Worm (Caenorhabditis elegans) whole organism, L4 larva: ENCODE data around the gene daf-12.

Experiments used
- F26F4.8 ChIP-seq: fragments of 200-800 bp; sonication (Bioruptor generic); conservative IDR thresholded peaks from 2 replicates; pipeline ENCODE4 v1.3.6; 2022; ENCODE audit warnings: missing genetic modification characterization, missing compliant biosample characterization
- F44E2.7 ChIP-seq: fragments of 200-800 bp; sonication (Bioruptor generic); IDR thresholded peaks from 2 replicates; pipeline ENCODE4 v2.1.2; 2022; ENCODE audit warnings: missing genetic modification characterization, missing compliant biosample characterization
- Y5F2A.4 ChIP-seq: fragments of 200-800 bp; sonication (Bioruptor generic); optimal IDR thresholded peaks from 2 replicates; lab custom pipeline; 2018; ENCODE audit warnings: mild to moderate bottlenecking, missing genetic modification characterization, missing compliant biosample characterization
- Y75B8A.6 ChIP-seq: fragments of 200-800 bp; sonication (Bioruptor generic); IDR thresholded peaks from 2 replicates; pipeline ENCODE4 v1.3.6; 2022; ENCODE audit warnings: missing genetic modification reagents, missing genetic modification characterization, missing compliant biosample characterization
- ZK337.2 ChIP-seq: fragments of 200-800 bp; sonication (Bioruptor generic); IDR thresholded peaks from 2 replicates; pipeline ENCODE4 v1.3.6; 2022; ENCODE audit warnings: missing genetic modification reagents, missing genetic modification characterization, missing compliant biosample characterization
- aha-1 ChIP-seq: fragments of 150-350 bp; peaks from one replicate; lab custom pipeline; 2014; ENCODE audit warnings: missing biosample characterization, missing genetic modification characterization
- ama-1 ChIP-seq: fragments of 150-350 bp; optimal IDR thresholded peaks from 2 replicates; lab custom pipeline; 2014; ENCODE audit warnings: inconsistent platforms, mixed read lengths
- attf-4 ChIP-seq: sonication (generic microtip); optimal IDR thresholded peaks from 3 replicates; lab custom pipeline; 2017; ENCODE audit warnings: missing biosample characterization, missing genetic modification characterization
- ceh-20 ChIP-seq: fragments of 200-800 bp; sonication (Bioruptor generic); IDR thresholded peaks from 2 replicates; pipeline ENCODE4 v1.3.6; 2022; ENCODE audit warnings: missing genetic modification reagents, missing genetic modification characterization, missing compliant biosample characterization
- ceh-44 ChIP-seq: fragments of 200-800 bp; sonication (Bioruptor generic); IDR thresholded peaks from 2 replicates; pipeline ENCODE4 v1.3.6; 2022; ENCODE audit warnings: missing genetic modification reagents, missing genetic modification characterization, missing compliant biosample characterization
- daf-12 ChIP-seq: fragments of 150-350 bp; optimal IDR thresholded peaks from 2 replicates; lab custom pipeline; 2014; ENCODE audit warnings: missing biosample characterization, missing genetic modification reagents, missing genetic modification characterization
- daf-19 ChIP-seq: fragments of 200-800 bp; sonication (Bioruptor generic); conservative IDR thresholded peaks from 2 replicates; pipeline ENCODE4 v1.3.6; 2022; ENCODE audit warnings: missing genetic modification characterization, missing compliant biosample characterization
- daf-8 ChIP-seq: fragments of 200-800 bp; sonication (Bioruptor generic); IDR thresholded peaks from 2 replicates; pipeline ENCODE4 v1.3.6; 2022; ENCODE audit warnings: missing genetic modification characterization, missing compliant biosample characterization
- dmd-6 ChIP-seq: fragments of 200-800 bp; sonication (Bioruptor generic); IDR thresholded peaks from 2 replicates; pipeline ENCODE4 v1.3.6; 2022; ENCODE audit warnings: missing genetic modification reagents, missing genetic modification characterization, missing compliant biosample characterization
- dmd-8 ChIP-seq: fragments of 200-800 bp; sonication (Bioruptor generic); IDR thresholded peaks from 2 replicates; pipeline ENCODE4 v1.3.6; 2022; ENCODE audit warnings: missing genetic modification characterization, missing compliant biosample characterization
- dve-1 ChIP-seq: sonication (generic microtip); optimal IDR thresholded peaks from 2 replicates; lab custom pipeline; 2017; ENCODE audit warnings: antibody characterized with exemption, mild to moderate bottlenecking, missing genetic modification characterization, missing compliant biosample characterization; ENCODE audit not compliant: insufficient read depth
- fos-1 ChIP-seq: fragments of 150-350 bp; optimal IDR thresholded peaks from 2 replicates; lab custom pipeline; 2014; ENCODE audit warnings: missing biosample characterization, missing genetic modification characterization
- hif-1 ChIP-seq, 2 experiments: sonication (generic microtip); optimal IDR thresholded peaks; 2 replicates each; lab custom pipeline; 2016 to 2017; ENCODE audit warnings: missing compliant biosample characterization in 2 of 2, missing genetic modification characterization in 2 of 2, missing genetic modification reagents in 2 of 2, missing genotype in 2 of 2, mild to moderate bottlenecking in 1 of 2
- jun-1 ChIP-seq: fragments of 150-350 bp; optimal IDR thresholded peaks from 2 replicates; lab custom pipeline; 2014; ENCODE audit warnings: missing biosample characterization, missing genetic modification reagents, missing genetic modification characterization
- lim-7 ChIP-seq: fragments of 200-800 bp; sonication (Bioruptor generic); IDR thresholded peaks from 2 replicates; pipeline ENCODE4 v1.3.6; 2022; ENCODE audit warnings: missing genetic modification characterization, missing compliant biosample characterization
- lin-1 ChIP-seq: fragments of 200-800 bp; sonication (Bioruptor generic); IDR thresholded peaks from 2 replicates; pipeline ENCODE4 v1.3.6; 2022; ENCODE audit warnings: missing genetic modification reagents, missing genetic modification characterization, missing compliant biosample characterization
- lin-29 ChIP-seq: fragments of 200-800 bp; sonication (Bioruptor generic); IDR thresholded peaks from 2 replicates; pipeline ENCODE4 v1.3.6; 2022; ENCODE audit warnings: missing genetic modification reagents, missing genetic modification characterization, missing compliant biosample characterization
- lin-38 ChIP-seq: fragments of 200-800 bp; sonication (Bioruptor generic); IDR thresholded peaks from 2 replicates; pipeline ENCODE4 v1.3.6; 2022; ENCODE audit warnings: missing genetic modification reagents, missing genetic modification characterization, missing compliant biosample characterization
- lin-39 ChIP-seq: fragments of 150-350 bp; optimal IDR thresholded peaks from 2 replicates; lab custom pipeline; 2014; ENCODE audit warnings: missing biosample characterization, missing genetic modification reagents, missing genetic modification characterization
- lsy-2 ChIP-seq, 2 experiments: fragments of 150-350 bp in 1 of 2; sonication (generic microtip) in 1 of 2; optimal IDR thresholded peaks; 2 replicates each; lab custom pipeline; 2014 to 2017; ENCODE audit warnings: missing biosample characterization in 2 of 2, missing genetic modification characterization in 2 of 2
- madf-5 ChIP-seq, 2 experiments: fragments of 200-800 bp; sonication (Bioruptor generic); IDR thresholded peaks; 2 replicates each; pipeline ENCODE4 v1.3.6; 2022; ENCODE audit warnings: missing compliant biosample characterization in 2 of 2, missing genetic modification characterization in 2 of 2
- madf-9 ChIP-seq: fragments of 200-800 bp; sonication (Bioruptor generic); conservative IDR thresholded peaks from 2 replicates; pipeline ENCODE4 v1.3.6; 2022; ENCODE audit warnings: missing genetic modification reagents, missing genetic modification characterization, missing compliant biosample characterization
- mep-1 ChIP-seq: fragments of 150-350 bp; sonication (generic microtip); optimal IDR thresholded peaks from 3 replicates; lab custom pipeline; 2014; ENCODE audit warnings: missing biosample characterization, missing genetic modification characterization
- mxl-2 ChIP-seq: fragments of 200-800 bp; sonication (Bioruptor generic); conservative IDR thresholded peaks from 2 replicates; pipeline ENCODE4 v1.3.6; 2022; ENCODE audit warnings: missing genetic modification reagents, missing genetic modification characterization, missing compliant biosample characterization
- mxl-3 ChIP-seq: fragments of 200-800 bp; sonication (Bioruptor generic); optimal IDR thresholded peaks from 2 replicates; lab custom pipeline; 2018; ENCODE audit warnings: mild to moderate bottlenecking, missing genetic modification characterization, missing compliant biosample characterization
- nhr-102 ChIP-seq: sonication (generic microtip); optimal IDR thresholded peaks from 2 replicates; lab custom pipeline; 2016; ENCODE audit warnings: mild to moderate bottlenecking, missing genetic modification characterization, moderate library complexity, missing compliant biosample characterization
- nhr-111 ChIP-seq: fragments of 200-800 bp; sonication (Bioruptor generic); optimal IDR thresholded peaks from 2 replicates; lab custom pipeline; 2018; ENCODE audit warnings: mild to moderate bottlenecking, missing genetic modification characterization, missing compliant biosample characterization
- nhr-237 ChIP-seq: sonication (generic microtip); optimal IDR thresholded peaks from 2 replicates; lab custom pipeline; 2017; ENCODE audit warnings: missing biosample characterization, missing genetic modification characterization
- nhr-25 ChIP-seq: sonication (generic microtip); optimal IDR thresholded peaks from 2 replicates; lab custom pipeline; 2017; ENCODE audit warnings: missing genetic modification characterization, mild to moderate bottlenecking, missing compliant biosample characterization, antibody characterized with exemption, moderate library complexity, borderline replicate concordance; ENCODE audit not compliant: insufficient read depth
- nhr-28 ChIP-seq: fragments of 150-350 bp; optimal IDR thresholded peaks from 2 replicates; lab custom pipeline; 2014; ENCODE audit warnings: missing biosample characterization, missing genetic modification characterization
- nhr-41 ChIP-seq: fragments of 200-800 bp; sonication (Bioruptor generic); IDR thresholded peaks from 2 replicates; pipeline ENCODE4 v1.3.6; 2022; ENCODE audit warnings: missing genetic modification reagents, missing genetic modification characterization, missing compliant biosample characterization
- nhr-6 ChIP-seq: fragments of 150-350 bp; optimal IDR thresholded peaks from 2 replicates; lab custom pipeline; 2014; ENCODE audit warnings: missing biosample characterization, missing genetic modification characterization
- pha-4 ChIP-seq, 2 experiments: fragments of 150-350 bp in 1 of 2; fragments of 200-800 bp in 1 of 2; sonication (Bioruptor generic) in 1 of 2; IDR thresholded peaks in 1 of 2; optimal IDR thresholded peaks in 1 of 2; 2 replicates each; pipeline versions ENCODE4 v1.3.6 to Lab custom; 2014 to 2022; ENCODE audit warnings: missing genetic modification characterization in 2 of 2, missing genetic modification reagents in 2 of 2, missing biosample characterization in 1 of 2, missing compliant biosample characterization in 1 of 2
- saeg-2 ChIP-seq: fragments of 200-800 bp; sonication (Bioruptor generic); IDR thresholded peaks from 2 replicates; pipeline ENCODE4 v1.3.6; 2022; ENCODE audit warnings: missing genetic modification reagents, missing genetic modification characterization, missing compliant biosample characterization
- snpc-1.2 ChIP-seq: fragments of 200-800 bp; sonication (Bioruptor generic); IDR thresholded peaks from 2 replicates; pipeline ENCODE4 v1.3.6; 2022; ENCODE audit warnings: missing genetic modification reagents, missing genetic modification characterization, missing compliant biosample characterization
- snpc-4 ChIP-seq: fragments of 150-350 bp; optimal IDR thresholded peaks from 2 replicates; lab custom pipeline; 2014; ENCODE audit warnings: missing biosample characterization, missing genetic modification characterization
- spr-3 ChIP-seq: fragments of 200-800 bp; sonication (Bioruptor generic); optimal IDR thresholded peaks from 2 replicates; lab custom pipeline; 2018; ENCODE audit warnings: mild to moderate bottlenecking, missing genetic modification characterization, missing compliant biosample characterization
- tra-1 ChIP-seq: fragments of 200-800 bp; sonication (Bioruptor generic); IDR thresholded peaks from 2 replicates; pipeline ENCODE4 v1.3.6; 2022; ENCODE audit warnings: missing genetic modification reagents, missing genetic modification characterization, missing compliant biosample characterization
- unc-130 ChIP-seq: sonication (generic microtip); optimal IDR thresholded peaks from 2 replicates; lab custom pipeline; 2016; ENCODE audit warnings: missing genetic modification reagents, missing genetic modification characterization, missing compliant biosample characterization
- vab-7 ChIP-seq: fragments of 200-800 bp; sonication (Bioruptor generic); IDR thresholded peaks from 2 replicates; pipeline ENCODE4 v1.3.6; 2022; ENCODE audit warnings: missing genetic modification reagents, missing genetic modification characterization, missing compliant biosample characterization
- zag-1 ChIP-seq: fragments of 150-350 bp; optimal IDR thresholded peaks from 2 replicates; lab custom pipeline; 2014; ENCODE audit warnings: missing biosample characterization, missing genetic modification characterization
- zip-11 ChIP-seq: fragments of 200-800 bp; sonication (Bioruptor generic); IDR thresholded peaks from 2 replicates; pipeline ENCODE4 v1.3.6; 2022; ENCODE audit warnings: missing genetic modification characterization, missing compliant biosample characterization
- ztf-11 ChIP-seq: fragments of 150-350 bp; optimal IDR thresholded peaks from 2 replicates; lab custom pipeline; 2014; ENCODE audit warnings: missing biosample characterization, missing genetic modification characterization

Gene daf-12

DNA sequence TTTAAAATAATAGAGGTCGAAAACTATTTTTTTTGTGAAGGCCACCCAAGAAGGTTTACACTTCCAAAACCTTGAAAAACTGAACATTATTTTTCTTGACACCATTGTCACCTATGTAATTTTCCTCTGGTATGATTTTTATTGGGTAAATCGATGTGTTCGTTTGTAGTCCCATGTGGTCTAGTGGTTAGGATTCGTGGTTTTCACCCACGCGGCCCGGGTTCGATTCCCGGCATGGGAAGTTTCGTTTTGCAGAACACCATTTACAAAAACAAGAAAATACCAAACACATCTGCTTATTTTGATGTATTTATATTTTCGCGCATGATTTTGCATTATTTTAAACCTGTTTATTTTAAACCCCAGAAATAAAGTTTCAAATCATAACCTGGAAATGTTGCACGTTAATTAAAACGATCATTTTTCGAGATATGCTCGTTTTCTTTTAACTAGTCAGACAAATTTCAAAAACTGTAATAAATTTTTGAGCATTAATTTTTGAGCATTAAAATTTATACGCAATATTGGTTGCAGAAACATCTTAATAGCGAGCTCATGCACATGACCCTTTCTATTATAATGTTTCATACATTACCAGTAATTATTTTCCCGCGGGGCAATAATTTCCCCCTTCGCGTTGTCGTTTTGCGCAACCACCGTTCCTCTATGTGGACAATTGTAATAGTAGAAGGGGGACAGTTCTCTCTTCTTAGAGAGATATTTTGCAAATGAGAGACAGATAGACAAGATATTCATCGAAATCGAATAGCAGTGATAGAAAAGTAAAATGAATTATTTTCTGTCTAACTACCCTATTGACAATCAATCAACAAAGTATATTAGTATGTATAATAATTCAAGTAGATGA lies 31.9 kb downstream of the daf-12 start:
- TF ChIP-seq jun-1 (no peak), dmd-8 (GFP tag; lab: Robert Waterston, UW) (peak; percentile 82), nhr-25 (tag; lab: Kevin White, UChicago) (no peak), tra-1 (GFP tag; lab: Robert Waterston, UW) (0 out of 2 replicates have a peak, but pooled peaks have one; percentile 43), ceh-20 (GFP tag; lab: Robert Waterston, UW) (no peak), unc-130 (GFP tag; lab: Kevin White, UChicago) (no peak), madf-5 (GFP tag; IDR thresholded peaks at IDR 0.05; lab: Robert Waterston, UW) (peak; percentile 41 to 71; a peak in 2 of 4 replicates), mep-1 (tag; lab: Kevin White, UChicago) (peak; percentile 58), lin-1 (GFP tag; lab: Robert Waterston, UW) (peak; percentile 73), zip-11 (GFP tag; lab: Robert Waterston, UW) (0 out of 2 replicates have a peak, but pooled peaks have one; percentile 11), pha-4 (GFP tag; IDR thresholded peaks at IDR 0.05; lab: Robert Waterston, UW) (0 out of 2 replicates have a peak, but pooled peaks have one; percentile 46), pha-4 (tag; optimal IDR thresholded peaks at IDR 0.05; lab: Kevin White, UChicago) (no peak), F26F4.8 (GFP tag; lab: Robert Waterston, UW) (peak; percentile 59; the same call in 1 of the 2 replicates), lsy-2 (tag; optimal IDR thresholded peaks at IDR 0.05; lab: Kevin White, UChicago) (peak in 1 of 2 experiments; percentile 46), nhr-6 (tag; lab: Kevin White, UChicago) (no peak), aha-1 (tag; lab: Kevin White, UChicago) (peak; percentile 95), nhr-28 (tag; lab: Kevin White, UChicago) (peak; percentile 13), saeg-2 (no peak), lim-7 (GFP tag; lab: Robert Waterston, UW) (peak; percentile 91), zag-1 (tag; lab: Kevin White, UChicago) (no peak), F44E2.7 (GFP tag; lab: Robert Waterston, UW) (0 out of 2 replicates have a peak, but pooled peaks have one; percentile 71), spr-3 (GFP tag; lab: Kevin White, UChicago) (peak; percentile 16), nhr-102 (tag; lab: Kevin White, UChicago) (peak; percentile 49), hif-1 (tag; optimal IDR thresholded peaks at IDR 0.05; lab: Kevin White, UChicago) (no peak), dve-1 (peak; percentile 33), Y5F2A.4 (GFP tag; lab: Kevin White, UChicago) (no peak), ama-1 (lab: Kevin White, UChicago) (no peak), daf-19 (GFP tag; lab: Robert Waterston, UW) (0 out of 2 replicates have a peak, but pooled peaks have one; percentile 29), lin-39 (tag; lab: Kevin White, UChicago) (no peak), mxl-2 (GFP tag; lab: Robert Waterston, UW) (no peak), ztf-11 (tag; lab: Kevin White, UChicago) (no peak), lin-29 (GFP tag; lab: Robert Waterston, UW) (no peak), nhr-111 (GFP tag; lab: Kevin White, UChicago) (no peak), madf-9 (peak; percentile 48; the same call in 1 of the 2 replicates), daf-8 (no peak), snpc-4 (no peak), ceh-44 (0 out of 2 replicates have a peak, but pooled peaks have one; percentile 20), dmd-6 (GFP tag; lab: Robert Waterston, UW) (peak; percentile 51), vab-7 (GFP tag; lab: Robert Waterston, UW) (peak; percentile 78), attf-4 (tag; lab: Kevin White, UChicago) (no peak), Y75B8A.6 (GFP tag; lab: Robert Waterston, UW) (no peak), snpc-1.2 (GFP tag; lab: Robert Waterston, UW) (peak; percentile 86), nhr-237 (tag; lab: Kevin White, UChicago) (no peak), daf-12 (tag; lab: Kevin White, UChicago) (no peak), lin-38 (GFP tag; lab: Robert Waterston, UW) (peak; percentile 67), nhr-41 (no peak), mxl-3 (peak; percentile 21), fos-1 (tag; lab: Kevin White, UChicago) (no peak), ZK337.2 (GFP tag; lab: Robert Waterston, UW) (no peak)
